Fruit fly (Drosophila melanogaster) S2 (cell line): Measurements from ENCODE around the gene Ddr.

Source experiments
- CG8478 ChIP-seq: fragments of >200 bp; optimal IDR thresholded peaks from 2 replicates; lab custom pipeline; 2018
- CTCF ChIP-seq, 2 experiments: fragments of >200 bp; optimal IDR thresholded peaks; 2 replicates each; lab custom pipeline; 2018

Gene Ddr

dm6 chr2L:6351809-6352182 lies 98.9 kb downstream of the Ddr start:
- TF ChIP-seq CTCF (optimal IDR thresholded peaks at IDR 0.05; lab: Kevin White, UChicago) (no peak), CG8478 (lab: Kevin White, UChicago) (no peak)

DNA sequence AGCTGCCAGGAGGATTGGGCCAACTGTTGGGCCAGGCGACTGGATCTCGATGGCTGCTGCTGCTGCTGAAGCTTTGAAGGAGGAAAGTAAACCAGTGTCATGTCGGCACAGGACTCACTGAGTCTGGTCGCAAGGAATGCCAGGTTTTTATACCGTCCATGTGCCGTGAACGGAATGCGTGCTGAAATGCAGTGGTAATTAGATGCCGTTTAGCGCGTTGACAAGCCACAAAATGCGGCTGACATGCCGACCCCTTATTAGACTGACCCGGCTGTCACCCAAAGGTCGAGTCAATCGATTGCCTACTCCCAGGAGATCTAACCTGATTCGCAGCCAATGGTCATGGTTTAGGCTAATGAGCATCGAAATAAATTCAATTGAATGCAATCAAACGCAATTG lies 101.3 kb downstream of the Ddr start, which contains the start of gene ppk7:
Gene ppk7 (minus strand): TSS at position 101 of the 400 bp plus-strand sequence.
- no peak for TF ChIP-seq CTCF (optimal IDR thresholded peaks at IDR 0.05; lab: Kevin White, UChicago)
- TF ChIP-seq CG8478 (lab: Kevin White, UChicago): no peak

- no peak for TF ChIP-seq CTCF (optimal IDR thresholded peaks at IDR 0.05; lab: Kevin White, UChicago)
- no peak for TF ChIP-seq CG8478 (lab: Kevin White, UChicago)
Measured at dm6 chr2L:6354656-6355055, 101.7 kb downstream of the Ddr start, which contains the start of gene ppk14. Gene ppk14, plus strand, starts transcription at chr2L:6354956.

- TF ChIP-seq CG8478 (lab: Kevin White, UChicago) (no peak), CTCF (optimal IDR thresholded peaks at IDR 0.05; lab: Kevin White, UChicago) (no peak)
Measured at dm6 chr2L:6356134-6356533, 103.2 kb downstream of the Ddr start.

dm6 chr2L:6356686-6357362 lies 103.9 kb downstream of the Ddr start:
- TF ChIP-seq CTCF (optimal IDR thresholded peaks at IDR 0.05; lab: Kevin White, UChicago) (peak; percentile 89 to 91), CG8478 (lab: Kevin White, UChicago) (no peak)

dm6 chr2L:6358218-6358617 lies 105.3 kb downstream of the Ddr start, which contains the start of gene CG9500:
Gene CG9500, minus strand, starts transcription at chr2L:6358318.
- no peak for TF ChIP-seq CG8478 (lab: Kevin White, UChicago)

- no peak for TF ChIP-seq CG8478 (lab: Kevin White, UChicago)
- TF ChIP-seq CTCF (optimal IDR thresholded peaks at IDR 0.05; lab: Kevin White, UChicago): no peak
Measured at dm6 chr2L:6360059-6360458, 107.1 kb downstream of the Ddr start.

DNA sequence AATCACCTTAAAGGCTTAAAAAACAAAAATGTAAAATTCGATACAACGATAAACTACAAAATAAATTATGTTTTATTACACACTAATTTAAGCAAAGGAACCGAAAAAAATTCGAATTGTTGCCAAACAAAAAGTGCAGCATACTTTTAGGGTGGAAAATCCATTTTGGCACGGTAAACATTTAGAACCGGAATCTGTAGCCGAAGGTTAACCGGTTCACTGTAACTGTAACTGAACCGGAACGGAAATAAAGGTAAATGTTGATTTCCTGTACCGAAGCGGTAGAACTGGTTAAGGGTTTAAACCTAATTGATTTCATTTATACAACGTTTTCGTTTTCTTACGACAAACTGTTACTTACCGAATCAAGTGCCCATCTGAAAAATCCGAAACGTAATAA lies 114.0 kb downstream of the Ddr start:
- no peak for TF ChIP-seq CTCF (optimal IDR thresholded peaks at IDR 0.05; lab: Kevin White, UChicago)
- TF ChIP-seq CG8478 (lab: Kevin White, UChicago): no peak

dm6 chr2L:6367478-6367932 lies 114.6 kb downstream of the Ddr start, which contains the start of gene Nepl4:
Gene Nepl4, plus strand, starts transcription at chr2L:6367882.
- TF ChIP-seq CTCF (optimal IDR thresholded peaks at IDR 0.05; lab: Kevin White, UChicago) (no peak), CG8478 (lab: Kevin White, UChicago) (no peak)

DNA sequence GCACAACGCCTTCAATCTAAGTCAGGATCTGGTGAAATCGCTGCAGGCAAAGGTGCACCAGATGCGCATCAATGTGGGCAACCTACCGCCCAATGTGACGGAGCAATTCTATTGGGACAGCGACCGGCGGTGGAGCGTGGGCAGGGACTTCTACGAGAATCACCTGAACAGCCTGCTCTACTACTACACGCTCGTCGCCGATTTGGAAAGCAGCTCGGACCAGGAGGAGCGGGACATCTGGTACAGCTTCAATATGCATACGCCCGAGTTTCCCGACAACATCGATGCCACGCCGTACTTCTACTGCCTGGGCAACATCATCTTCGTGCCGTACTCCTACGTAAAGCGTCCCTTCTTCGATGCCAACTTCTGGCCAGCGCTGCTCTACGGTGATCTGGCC lies 116.4 kb downstream of the Ddr start:
- TF ChIP-seq CTCF (optimal IDR thresholded peaks at IDR 0.05; lab: Kevin White, UChicago) (no peak), CG8478 (lab: Kevin White, UChicago) (no peak)

- no peak for TF ChIP-seq CTCF (optimal IDR thresholded peaks at IDR 0.05; lab: Kevin White, UChicago)
- TF ChIP-seq CG8478 (lab: Kevin White, UChicago): no peak
Measured at dm6 chr2L:6371025-6371641, 118.2 kb downstream of the Ddr start.

DNA sequence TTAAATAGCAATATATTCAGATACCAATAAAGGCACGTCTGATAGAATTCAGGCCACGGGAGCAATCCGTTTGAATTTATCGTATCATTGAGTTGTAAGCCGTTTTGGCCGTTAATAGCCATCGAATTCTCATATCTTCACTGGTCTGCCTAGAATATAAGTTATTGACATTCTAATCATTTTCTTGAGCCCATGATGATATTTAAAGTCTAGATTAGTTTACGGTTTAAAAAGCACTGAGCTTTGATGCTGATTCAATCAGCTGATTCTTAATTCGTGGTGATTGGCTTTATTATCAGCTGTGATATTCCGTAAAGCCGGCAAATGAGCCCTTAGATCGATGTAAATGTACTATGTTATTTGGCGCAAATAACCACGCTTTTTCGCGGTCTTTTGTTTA lies 119.2 kb downstream of the Ddr start, which contains the start of gene slam:
Gene slam (plus strand): TSS at position 301 of the 400 bp plus-strand sequence.
- TF ChIP-seq CTCF (optimal IDR thresholded peaks at IDR 0.05; lab: Kevin White, UChicago) (no peak), CG8478 (lab: Kevin White, UChicago) (no peak)
